Worm (Caenorhabditis elegans): ENCODE measurements around the gene tag-77.

ce11 chrIV:8488043-8488442 is 22.3 kb downstream of the tag-77 start:
- TF ChIP-seq pes-1 (GFP tag; IDR thresholded peaks at IDR 0.05) (no peak), ama-1 (optimal IDR thresholded peaks at IDR 0.05) (no peak), tra-4 (tag; optimal IDR thresholded peaks at IDR 0.05) (no peak), tbx-11 (GFP tag; IDR thresholded peaks at IDR 0.05) (no peak), tbx-37 (GFP tag; conservative IDR thresholded peaks at IDR 0.05) (no peak), F13C5.2 (tag; optimal IDR thresholded peaks at IDR 0.05) (no peak), hnd-1 (tag; optimal IDR thresholded peaks at IDR 0.05) (no peak), flt-1 (GFP tag; IDR thresholded peaks at IDR 0.05) (no peak), scrt-1 (GFP tag; IDR thresholded peaks at IDR 0.05) (no peak), B0310.2 (tag; optimal IDR thresholded peaks at IDR 0.05) (no peak), aly-1 (tag; optimal IDR thresholded peaks at IDR 0.05) (no peak), ets-7 (tag; optimal IDR thresholded peaks at IDR 0.05) (no peak)

All from whole organism, early embryonic.